Fruit fly (Drosophila melanogaster) whole organism, prepupa: Measurements from ENCODE around the gene CG14312.
A peak's percentile ranks its signal among the peaks of the same experiment; 100 is the strongest.

Source experiments
- Blimp-1 ChIP-seq: fragments of 200-800 bp; sonication (Bioruptor generic); optimal IDR thresholded peaks from 3 replicates; lab custom pipeline; 2017; ENCODE audit warnings: missing biosample characterization, missing genetic modification characterization, mild to moderate bottlenecking, moderate library complexity, missing genetic modification reagents
- CG10631 ChIP-seq: fragments of 200-800 bp; sonication (Bioruptor generic); optimal IDR thresholded peaks from 2 replicates; lab custom pipeline; 2016; ENCODE audit warnings: missing biosample characterization, missing genetic modification characterization
- CG10669 ChIP-seq: fragments of 200-800 bp; sonication (Bioruptor generic); optimal IDR thresholded peaks from 3 replicates; lab custom pipeline; 2018; ENCODE audit warnings: missing biosample characterization, mild to moderate bottlenecking, missing genetic modification characterization, moderate library complexity
- CG11294 ChIP-seq: fragments of 200-800 bp; sonication (Bioruptor generic); IDR thresholded peaks from 2 replicates; pipeline ENCODE4 v1.3.6; 2022; ENCODE audit warnings: missing biosample characterization, missing genetic modification characterization
- CG11902 ChIP-seq: fragments of 200-800 bp; sonication (Bioruptor generic); optimal IDR thresholded peaks from 3 replicates; lab custom pipeline; 2016; ENCODE audit warnings: missing biosample characterization, missing genetic modification characterization
- CG15336 ChIP-seq: fragments of 200-800 bp; sonication (Bioruptor generic); IDR thresholded peaks from 2 replicates; pipeline ENCODE4 v1.3.6; 2022; ENCODE audit warnings: missing biosample characterization, missing genetic modification characterization
- CG3032 ChIP-seq: fragments of 200-800 bp; optimal IDR thresholded peaks from 2 replicates; lab custom pipeline; 2019; ENCODE audit warnings: missing biosample characterization, mild to moderate bottlenecking, missing genetic modification characterization, moderate library complexity
- CG31627 ChIP-seq: fragments of 200-800 bp; sonication (Bioruptor generic); optimal IDR thresholded peaks from 3 replicates; lab custom pipeline; 2016; ENCODE audit warnings: missing biosample characterization, missing genetic modification characterization
- CG32006 ChIP-seq: fragments of 200-800 bp; sonication (Bioruptor generic); optimal IDR thresholded peaks from 3 replicates; lab custom pipeline; 2017; ENCODE audit warnings: missing biosample characterization, mild to moderate bottlenecking, missing genetic modification characterization
- CG3919 ChIP-seq: fragments of 200-800 bp; sonication (Bioruptor generic); optimal IDR thresholded peaks from 3 replicates; lab custom pipeline; 2016; ENCODE audit warnings: missing biosample characterization, missing genetic modification characterization
- CG4318 ChIP-seq: fragments of 200-800 bp; sonication (Bioruptor generic); optimal IDR thresholded peaks from 3 replicates; lab custom pipeline; 2017; ENCODE audit warnings: missing biosample characterization, mild to moderate bottlenecking, missing genetic modification characterization
- CG6163 ChIP-seq: fragments of 200-800 bp; sonication (Bioruptor generic); IDR thresholded peaks from 3 replicates; pipeline ENCODE4 v1.3.6; 2022; ENCODE audit warnings: missing biosample characterization, missing genetic modification characterization
- CG6808 ChIP-seq: fragments of 200-800 bp; sonication (Bioruptor generic); optimal IDR thresholded peaks from 3 replicates; lab custom pipeline; 2017; ENCODE audit warnings: missing biosample characterization, missing genetic modification characterization, mild to moderate bottlenecking, moderate library complexity, missing genetic modification reagents
- CG8319 ChIP-seq: fragments of 200-800 bp; sonication (Bioruptor generic); optimal IDR thresholded peaks from 3 replicates; lab custom pipeline; 2016; ENCODE audit warnings: missing biosample characterization, missing genetic modification characterization
- Eip78C ChIP-seq: fragments of 200-800 bp; sonication (Bioruptor generic); peaks from one replicate; lab custom pipeline; 2016; ENCODE audit warnings: missing biosample characterization, missing genetic modification characterization
- Eip93F ChIP-seq: fragments of 200-800 bp; sonication (Bioruptor generic); optimal IDR thresholded peaks from 2 replicates; lab custom pipeline; 2016; ENCODE audit warnings: missing biosample characterization, mild to moderate bottlenecking, missing genetic modification characterization
- Ets21C ChIP-seq: fragments of 200-800 bp; sonication (Bioruptor generic); optimal IDR thresholded peaks from 3 replicates; lab custom pipeline; 2016; ENCODE audit warnings: missing biosample characterization, missing genetic modification characterization
- Ets96B ChIP-seq: fragments of 200-800 bp; optimal IDR thresholded peaks from 2 replicates; lab custom pipeline; 2019; ENCODE audit warnings: missing biosample characterization, mild to moderate bottlenecking, missing genetic modification characterization, moderate library complexity
- Gug ChIP-seq: fragments of 200-800 bp; sonication (Bioruptor generic); IDR thresholded peaks from 2 replicates; pipeline ENCODE4 v1.3.6; 2022; ENCODE audit warnings: missing biosample characterization, missing genetic modification characterization
- Hr38 ChIP-seq: sonication (Bioruptor generic); optimal IDR thresholded peaks from 2 replicates; lab custom pipeline; 2016; ENCODE audit warnings: missing biosample characterization, missing genetic modification characterization
- Hr39 ChIP-seq: fragments of 200-800 bp; sonication (Bioruptor generic); optimal IDR thresholded peaks from 2 replicates; lab custom pipeline; 2016; ENCODE audit warnings: missing biosample characterization, missing genetic modification characterization
- Hr4 ChIP-seq: fragments of 200-800 bp; sonication (Bioruptor generic); optimal IDR thresholded peaks from 3 replicates; lab custom pipeline; 2016; ENCODE audit warnings: missing biosample characterization, missing genetic modification characterization
- Lpt ChIP-seq: fragments of 200-800 bp; sonication (Bioruptor generic); optimal IDR thresholded peaks from 3 replicates; lab custom pipeline; 2016; ENCODE audit warnings: missing biosample characterization, missing genetic modification characterization
- OdsH ChIP-seq: fragments of 200-800 bp; sonication (Bioruptor generic); optimal IDR thresholded peaks from 3 replicates; lab custom pipeline; 2016; ENCODE audit warnings: missing biosample characterization, missing genetic modification characterization
- Sox102F ChIP-seq: fragments of 200-800 bp; sonication (Bioruptor generic); optimal IDR thresholded peaks from 2 replicates; lab custom pipeline; 2016; ENCODE audit warnings: missing biosample characterization, mild to moderate bottlenecking, missing genetic modification characterization
- Sox15 ChIP-seq: fragments of 200-800 bp; sonication (Bioruptor generic); optimal IDR thresholded peaks from 3 replicates; lab custom pipeline; 2016; ENCODE audit warnings: missing biosample characterization, missing genetic modification characterization
- acj6 ChIP-seq: fragments of 200-800 bp; sonication (Bioruptor generic); optimal IDR thresholded peaks from 3 replicates; lab custom pipeline; 2016; ENCODE audit warnings: missing biosample characterization, missing genetic modification characterization
- cyc ChIP-seq: fragments of 200-800 bp; sonication (Bioruptor generic); optimal IDR thresholded peaks from 3 replicates; lab custom pipeline; 2016; ENCODE audit warnings: missing biosample characterization, missing genetic modification characterization
- eg ChIP-seq: fragments of 200-800 bp; sonication (Bioruptor generic); IDR thresholded peaks from 3 replicates; pipeline ENCODE4 v1.3.6; 2022; ENCODE audit warnings: missing biosample characterization, missing genetic modification characterization
- esn ChIP-seq: fragments of 200-800 bp; sonication (Bioruptor generic); optimal IDR thresholded peaks from 2 replicates; lab custom pipeline; 2016; ENCODE audit warnings: missing biosample characterization, mild to moderate bottlenecking, missing genetic modification characterization, moderate library complexity
- fd59A ChIP-seq: fragments of 200-800 bp; sonication (Bioruptor generic); optimal IDR thresholded peaks from 2 replicates; lab custom pipeline; 2017; ENCODE audit warnings: missing biosample characterization, mild to moderate bottlenecking, missing genetic modification characterization, missing genetic modification reagents
- lz ChIP-seq: fragments of 200-800 bp; sonication (Bioruptor generic); optimal IDR thresholded peaks from 3 replicates; lab custom pipeline; 2016; ENCODE audit warnings: missing biosample characterization, missing genetic modification characterization
- net ChIP-seq: fragments of 200-800 bp; sonication (Bioruptor generic); optimal IDR thresholded peaks from 3 replicates; lab custom pipeline; 2016; ENCODE audit warnings: missing biosample characterization, missing genetic modification characterization
- pdm3 ChIP-seq: fragments of 200-800 bp; sonication (Bioruptor generic); optimal IDR thresholded peaks from 3 replicates; lab custom pipeline; 2016; ENCODE audit warnings: missing biosample characterization, missing genetic modification characterization
- spab ChIP-seq: fragments of 200-800 bp; sonication (Bioruptor generic); optimal IDR thresholded peaks from 2 replicates; lab custom pipeline; 2017; ENCODE audit warnings: missing biosample characterization, mild to moderate bottlenecking, missing genetic modification characterization, missing genetic modification reagents
- ss ChIP-seq, 2 experiments: fragments of 200-800 bp; sonication (Bioruptor generic); optimal IDR thresholded peaks; 2 replicates in 1 of 2; 3 replicates in 1 of 2; lab custom pipeline; 2017 to 2018; ENCODE audit warnings: mild to moderate bottlenecking in 2 of 2, missing biosample characterization in 2 of 2, missing genetic modification characterization in 2 of 2, moderate library complexity in 1 of 2
- svp ChIP-seq: fragments of 200-800 bp; sonication (Bioruptor generic); peaks from one replicate; lab custom pipeline; 2016; ENCODE audit warnings: missing biosample characterization, missing genetic modification characterization

CG14312 gene

DNA sequence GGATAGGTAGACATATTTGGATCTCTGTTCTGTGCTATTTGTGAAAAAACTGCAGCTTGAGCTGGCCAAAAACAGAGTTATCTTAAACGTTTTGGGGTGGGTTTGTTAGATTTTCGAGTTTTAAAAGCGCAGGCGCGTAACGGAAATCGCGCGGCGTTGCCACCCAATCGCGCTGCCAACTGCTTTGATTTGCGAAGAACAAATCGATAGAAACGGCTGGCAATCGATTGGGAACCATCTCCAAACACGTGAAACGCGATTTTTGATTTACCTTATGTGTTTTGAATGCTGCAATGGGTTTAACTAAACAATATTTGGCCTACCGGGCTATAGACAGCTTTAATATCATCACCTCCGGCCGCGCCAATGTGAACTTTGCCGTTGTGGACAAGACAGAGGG, at the start of gene CG14312, which contains the start of gene CG8064:
TSS of gene CG14312 (minus strand) at position 88 of the 400 bp plus-strand sequence.
TSS of gene CG8064 (plus strand) at position 220 of the 400 bp plus-strand sequence.
- TF ChIP-seq svp (GFP tag; lab: Kevin White, UChicago) (peak; percentile 35), CG31627 (GFP tag; lab: Kevin White, UChicago) (no peak)

DNA sequence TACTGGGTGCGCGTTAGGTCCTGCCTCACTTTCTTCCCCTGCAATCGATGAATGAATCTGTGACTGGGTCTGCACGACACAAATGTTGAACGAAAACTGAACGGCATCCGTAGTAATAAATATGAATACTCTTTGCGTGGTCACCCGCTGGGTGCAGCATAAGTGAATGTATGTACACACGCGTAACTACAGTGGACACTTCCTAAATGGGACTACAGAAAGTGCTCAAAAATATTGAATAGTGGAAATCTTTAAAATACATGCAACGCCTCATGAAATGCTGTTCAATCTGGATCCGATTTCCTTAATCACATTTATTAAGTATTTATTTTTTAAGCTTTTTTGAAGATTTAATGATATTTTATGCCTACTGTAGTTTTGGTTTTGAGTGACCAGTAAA, 45.5 kb upstream of the CG14312 start, which contains the start of gene naz:
TSS of gene naz (minus strand) at position 101 of the 400 bp plus-strand sequence.
- no peak for TF ChIP-seq Gug (GFP tag; lab: Robert Waterston, UW)
- no peak for TF ChIP-seq CG8319 (GFP tag; lab: Kevin White, UChicago)
- no peak for TF ChIP-seq Lpt (GFP tag; lab: Kevin White, UChicago)
- TF ChIP-seq Eip78C (GFP tag; lab: Kevin White, UChicago) = peak; percentile 32
- no peak for TF ChIP-seq CG3919
- no peak for TF ChIP-seq CG6808 (GFP tag; lab: Kevin White, UChicago)
- TF ChIP-seq CG32006 (GFP tag; lab: Kevin White, UChicago) = peak; percentile 21
- TF ChIP-seq CG15336 (GFP tag; lab: Robert Waterston, UW) = no peak
- TF ChIP-seq Ets96B (tag; lab: Kevin White, UChicago) = no peak
- TF ChIP-seq cyc (GFP tag; lab: Kevin White, UChicago) = no peak

DNA sequence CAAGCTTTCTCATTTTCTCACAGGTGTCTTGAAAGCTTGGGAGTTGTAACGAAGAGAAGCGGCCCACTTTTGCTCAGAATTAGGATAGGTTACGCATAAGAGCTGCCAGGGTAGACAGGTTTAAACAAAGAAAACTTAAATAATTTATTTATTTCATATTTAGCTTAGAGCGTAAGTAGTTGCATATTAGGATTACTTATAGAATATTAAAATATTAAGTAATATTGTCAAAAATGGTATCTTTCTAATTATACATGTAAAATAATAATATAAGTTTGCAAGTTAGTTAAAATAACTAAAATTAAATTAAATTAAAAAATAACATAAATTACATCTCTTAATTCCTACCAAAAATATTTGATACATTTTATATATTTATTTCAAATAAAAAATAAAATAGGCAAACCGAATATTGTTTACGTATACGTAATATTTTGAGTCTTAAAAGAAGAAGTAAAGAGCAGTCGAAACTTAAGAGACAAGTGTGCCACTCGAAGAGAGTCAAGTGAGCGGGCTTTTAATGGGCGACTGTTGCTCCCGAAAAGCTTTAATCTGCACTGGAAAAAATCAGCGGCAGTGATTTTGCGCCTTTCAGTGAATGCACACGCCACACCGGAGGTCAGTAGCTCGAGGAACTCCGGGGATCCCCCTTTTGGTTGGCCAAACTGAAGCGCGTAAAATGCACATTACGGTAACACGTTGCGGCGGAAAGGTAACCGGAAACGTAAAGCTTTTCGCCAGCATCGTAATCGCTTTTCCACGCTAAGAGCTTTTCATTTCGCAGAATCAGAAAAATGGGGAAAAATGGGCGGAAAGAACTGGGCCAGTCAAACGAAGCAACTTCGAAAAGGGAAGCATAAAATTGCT, 31.7 kb upstream of the CG14312 start:
- TF ChIP-seq OdsH (no peak), CG11294 (GFP tag; lab: Robert Waterston, UW) (0 out of 2 replicates have a peak, but pooled peaks have one; percentile 28), Ets21C (GFP tag; lab: Kevin White, UChicago) (no peak), CG10631 (GFP tag; lab: Kevin White, UChicago) (no peak), CG6163 (peak; percentile 54; the same call in 2 of the 3 replicates), Hr39 (no peak), CG8319 (GFP tag; lab: Kevin White, UChicago) (no peak), Eip78C (GFP tag; lab: Kevin White, UChicago) (peak; percentile 24), net (peak; percentile 15), acj6 (GFP tag; lab: Kevin White, UChicago) (no peak), Lpt (GFP tag; lab: Kevin White, UChicago) (peak; percentile 6), Ets96B (tag; lab: Kevin White, UChicago) (no peak), pdm3 (GFP tag; lab: Kevin White, UChicago) (no peak), Hr38 (GFP tag; lab: Kevin White, UChicago) (no peak), CG3919 (peak; percentile 6), Gug (GFP tag; lab: Robert Waterston, UW) (peak; percentile 18; the same call in 1 of the 2 replicates), svp (GFP tag; lab: Kevin White, UChicago) (peak; percentile 78), CG15336 (GFP tag; lab: Robert Waterston, UW) (peak; percentile 43), Hr4 (GFP tag; lab: Kevin White, UChicago) (peak; percentile 40), eg (GFP tag; lab: Robert Waterston, UW) (peak; percentile 73), CG3032 (tag; lab: Kevin White, UChicago) (no peak), CG32006 (GFP tag; lab: Kevin White, UChicago) (peak; percentile 6), CG10669 (GFP tag; lab: Kevin White, UChicago) (no peak), Sox102F (GFP tag; lab: Kevin White, UChicago) (no peak)

DNA sequence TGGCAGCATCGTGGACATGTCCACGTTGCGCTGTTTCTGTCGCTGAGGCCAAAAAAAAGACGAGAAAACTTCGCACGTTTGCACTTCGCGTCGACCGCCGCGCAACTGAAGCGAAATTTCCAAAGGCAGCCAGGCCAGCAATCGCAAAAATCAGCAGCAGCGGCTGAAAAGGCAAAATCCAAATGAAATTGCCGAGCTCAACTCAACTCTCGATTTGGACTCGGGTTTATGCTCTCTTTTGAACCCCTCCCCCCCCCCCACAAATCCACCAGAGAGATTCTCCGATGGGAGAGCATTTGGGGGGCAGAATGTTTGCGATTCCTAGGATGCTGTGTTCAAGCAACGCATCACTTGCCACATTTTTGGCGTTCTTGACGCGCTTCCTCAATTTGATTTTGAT, 31.0 kb upstream of the CG14312 start, which contains the start of gene PKD:
TSS of gene PKD (minus strand) at position 88 of the 400 bp plus-strand sequence.
- TF ChIP-seq Eip78C (GFP tag; lab: Kevin White, UChicago) (no peak), CG6163 (0 out of 3 replicates have a peak, but pooled peaks have one; percentile 45), eg (GFP tag; lab: Robert Waterston, UW) (peak; percentile 68; the same call in 2 of the 3 replicates)

DNA sequence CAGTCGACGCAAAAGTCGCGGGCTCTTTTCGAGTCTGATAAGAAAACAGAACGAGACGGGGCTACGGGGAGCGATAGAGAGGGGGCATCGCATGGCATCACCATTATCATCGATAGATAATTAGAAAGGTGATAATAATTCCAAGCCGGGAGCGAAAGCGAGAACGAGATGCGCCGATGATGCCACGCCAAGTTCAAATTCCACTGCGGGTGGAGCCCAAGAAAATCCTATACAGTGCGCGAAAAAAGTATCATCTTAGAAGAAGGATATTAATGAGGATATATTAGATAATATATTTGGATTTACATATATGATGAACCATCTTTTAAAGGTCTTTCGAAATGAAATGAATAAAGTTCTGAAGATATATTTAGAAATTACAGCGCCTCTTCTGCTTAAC, 29.4 kb upstream of the CG14312 start:
- TF ChIP-seq Sox15 (GFP tag; lab: Kevin White, UChicago) (no peak), lz (GFP tag; lab: Kevin White, UChicago) (no peak), esn (GFP tag; lab: Kevin White, UChicago) (no peak), fd59A (no peak), OdsH (no peak), spab (GFP tag; lab: Kevin White, UChicago) (no peak), pdm3 (GFP tag; lab: Kevin White, UChicago) (no peak), CG3919 (no peak), acj6 (GFP tag; lab: Kevin White, UChicago) (no peak), Blimp-1 (no peak), net (no peak), ss (GFP tag; optimal IDR thresholded peaks at IDR 0.05; lab: Kevin White, UChicago) (peak in 1 of 2 experiments; percentile 44), Eip93F (GFP tag; lab: Kevin White, UChicago) (no peak), CG10631 (GFP tag; lab: Kevin White, UChicago) (no peak), CG15336 (GFP tag; lab: Robert Waterston, UW) (no peak), CG3032 (tag; lab: Kevin White, UChicago) (no peak), Eip78C (GFP tag; lab: Kevin White, UChicago) (peak; percentile 64), Hr39 (no peak), Lpt (GFP tag; lab: Kevin White, UChicago) (no peak), Hr4 (GFP tag; lab: Kevin White, UChicago) (no peak), CG11902 (GFP tag; lab: Kevin White, UChicago) (no peak), CG4318 (no peak), Sox102F (GFP tag; lab: Kevin White, UChicago) (no peak)
